Worm (Caenorhabditis elegans) whole organism, mixed stage, embryonic: ENCODE measurements around the gene mrps-17.
A peak's percentile ranks its signal among the peaks of the same experiment; 100 is the strongest.

Source experiments
- M03D4.4 ChIP-seq: sonication (generic microtip); optimal IDR thresholded peaks from 2 replicates; lab custom pipeline; 2017; ENCODE audit warnings: mild to moderate bottlenecking, missing genetic modification characterization, missing compliant biosample characterization
- bed-3 ChIP-seq: fragments of 200-800 bp; sonication (Bioruptor generic); optimal IDR thresholded peaks from 3 replicates; lab custom pipeline; 2018; ENCODE audit warnings: mild to moderate bottlenecking, missing genetic modification characterization, moderate library complexity, missing compliant biosample characterization
- blmp-1 ChIP-seq: fragments of 150-350 bp; optimal IDR thresholded peaks from 2 replicates; lab custom pipeline; 2014; ENCODE audit warnings: missing biosample characterization, missing genetic modification characterization
- ceh-39 ChIP-seq: fragments of 150-350 bp; optimal IDR thresholded peaks from 2 replicates; lab custom pipeline; 2014; ENCODE audit warnings: missing biosample characterization, missing genetic modification characterization
- ceh-43 ChIP-seq: fragments of 200-800 bp; sonication (Bioruptor generic); optimal IDR thresholded peaks from 2 replicates; lab custom pipeline; 2018; ENCODE audit warnings: mild to moderate bottlenecking, missing genetic modification characterization, moderate library complexity, missing compliant biosample characterization
- ceh-83 ChIP-seq: fragments of 200-800 bp; sonication (Bioruptor generic); optimal IDR thresholded peaks from 2 replicates; lab custom pipeline; 2018; ENCODE audit warnings: mild to moderate bottlenecking, missing genetic modification characterization, missing compliant biosample characterization
- ces-1 ChIP-seq: fragments of 150-350 bp; optimal IDR thresholded peaks from 2 replicates; lab custom pipeline; 2014; ENCODE audit warnings: missing biosample characterization, missing genetic modification reagents, missing genetic modification characterization
- cnd-1 ChIP-seq: fragments of 200-800 bp; sonication (Bioruptor generic); optimal IDR thresholded peaks from 2 replicates; lab custom pipeline; 2018; ENCODE audit warnings: mild to moderate bottlenecking, missing genetic modification characterization, missing compliant biosample characterization
- drap-1 ChIP-seq: fragments of 200-800 bp; sonication (Bioruptor generic); optimal IDR thresholded peaks from 3 replicates; lab custom pipeline; 2018; ENCODE audit warnings: mild to moderate bottlenecking, missing genetic modification characterization, missing compliant biosample characterization
- elt-1 ChIP-seq: sonication (generic microtip); optimal IDR thresholded peaks from 2 replicates; lab custom pipeline; 2017; ENCODE audit warnings: missing genetic modification characterization, mild to moderate bottlenecking, missing compliant biosample characterization, antibody characterized with exemption, moderate library complexity, borderline replicate concordance; ENCODE audit not compliant: insufficient read depth
- elt-3 ChIP-seq: fragments of 150-350 bp; optimal IDR thresholded peaks from 2 replicates; lab custom pipeline; 2014; ENCODE audit warnings: missing biosample characterization, missing genetic modification characterization
- flh-1 ChIP-seq: fragments of 200-800 bp; sonication (Bioruptor generic); optimal IDR thresholded peaks from 2 replicates; lab custom pipeline; 2018; ENCODE audit warnings: mild to moderate bottlenecking, missing genetic modification characterization, moderate library complexity, missing compliant biosample characterization
- ham-2 ChIP-seq: fragments of 200-800 bp; sonication (Bioruptor generic); optimal IDR thresholded peaks from 2 replicates; lab custom pipeline; 2018; ENCODE audit warnings: mild to moderate bottlenecking, missing genetic modification characterization, missing compliant biosample characterization
- hlh-1 ChIP-seq: fragments of 150-350 bp; optimal IDR thresholded peaks from 2 replicates; lab custom pipeline; 2014; ENCODE audit warnings: missing biosample characterization, missing genetic modification reagents, missing genetic modification characterization
- lin-13 ChIP-seq: fragments of 150-350 bp; optimal IDR thresholded peaks from 2 replicates; lab custom pipeline; 2014; ENCODE audit warnings: missing biosample characterization, missing genetic modification characterization
- lin-32 ChIP-seq: fragments of 200-800 bp; sonication (Bioruptor generic); optimal IDR thresholded peaks from 2 replicates; lab custom pipeline; 2018; ENCODE audit warnings: mild to moderate bottlenecking, missing genetic modification characterization, missing compliant biosample characterization
- lsy-2 ChIP-seq: fragments of 150-350 bp; optimal IDR thresholded peaks from 2 replicates; lab custom pipeline; 2014; ENCODE audit warnings: missing biosample characterization, missing genetic modification characterization
- mab-5 ChIP-seq: fragments of 150-350 bp; optimal IDR thresholded peaks from 2 replicates; lab custom pipeline; 2014; ENCODE audit warnings: missing biosample characterization, missing genetic modification characterization
- mep-1 ChIP-seq: fragments of 150-350 bp; optimal IDR thresholded peaks from 2 replicates; lab custom pipeline; 2017; ENCODE audit warnings: missing biosample characterization, missing genetic modification reagents, missing genetic modification characterization, inconsistent platforms
- mls-2 ChIP-seq: sonication (generic microtip); optimal IDR thresholded peaks from 2 replicates; lab custom pipeline; 2016; ENCODE audit warnings: mild to moderate bottlenecking, missing genetic modification characterization, moderate library complexity, missing compliant biosample characterization
- nhr-12 ChIP-seq: fragments of 150-350 bp; optimal IDR thresholded peaks from 2 replicates; lab custom pipeline; 2014; ENCODE audit warnings: missing biosample characterization, missing genetic modification characterization
- nhr-2 ChIP-seq: fragments of 150-350 bp; optimal IDR thresholded peaks from 2 replicates; lab custom pipeline; 2014; ENCODE audit warnings: missing biosample characterization, missing genetic modification characterization
- nhr-237 ChIP-seq: fragments of 150-350 bp; optimal IDR thresholded peaks from 2 replicates; lab custom pipeline; 2014; ENCODE audit warnings: missing biosample characterization, missing genetic modification characterization
- nhr-28 ChIP-seq: fragments of 150-350 bp; optimal IDR thresholded peaks from 2 replicates; lab custom pipeline; 2014; ENCODE audit warnings: missing biosample characterization, missing genetic modification characterization
- nhr-76 ChIP-seq: sonication (generic microtip); optimal IDR thresholded peaks from 2 replicates; lab custom pipeline; 2017; ENCODE audit warnings: missing biosample characterization, missing genetic modification characterization
- pha-4 ChIP-seq: fragments of 150-350 bp; optimal IDR thresholded peaks from 2 replicates; lab custom pipeline; 2018; ENCODE audit warnings: missing biosample characterization, missing genetic modification reagents, missing genetic modification characterization
- sem-2 ChIP-seq: fragments of 200-800 bp; sonication (Bioruptor generic); optimal IDR thresholded peaks from 2 replicates; lab custom pipeline; 2018; ENCODE audit warnings: mild to moderate bottlenecking, missing genetic modification characterization, missing compliant biosample characterization
- snpc-4 ChIP-seq: fragments of 150-350 bp; optimal IDR thresholded peaks from 2 replicates; lab custom pipeline; 2014; ENCODE audit warnings: missing biosample characterization, missing genetic modification characterization
- sptf-1 ChIP-seq: sonication (generic microtip); optimal IDR thresholded peaks from 2 replicates; lab custom pipeline; 2017; ENCODE audit warnings: mild to moderate bottlenecking, missing genetic modification characterization, moderate library complexity, missing compliant biosample characterization
- tbx-8 ChIP-seq: fragments of 200-800 bp; sonication (Bioruptor generic); optimal IDR thresholded peaks from 2 replicates; lab custom pipeline; 2018; ENCODE audit warnings: mild to moderate bottlenecking, missing genetic modification characterization, moderate library complexity, missing compliant biosample characterization
- unc-120 ChIP-seq: sonication (generic microtip); optimal IDR thresholded peaks from 2 replicates; lab custom pipeline; 2017; ENCODE audit warnings: missing genetic modification characterization, missing compliant biosample characterization; ENCODE audit not compliant: poor library complexity, severe bottlenecking
- unc-39 ChIP-seq: fragments of 150-350 bp; optimal IDR thresholded peaks from 2 replicates; lab custom pipeline; 2014; ENCODE audit warnings: missing biosample characterization, missing genetic modification characterization
- unc-62 ChIP-seq: fragments of 150-350 bp; optimal IDR thresholded peaks from 2 replicates; lab custom pipeline; 2014; ENCODE audit warnings: missing biosample characterization, missing genetic modification reagents, missing genetic modification characterization
- zip-8 ChIP-seq: fragments of 150-350 bp; optimal IDR thresholded peaks from 2 replicates; lab custom pipeline; 2014; ENCODE audit warnings: missing biosample characterization, missing genetic modification characterization
- ztf-11 ChIP-seq: fragments of 150-350 bp; optimal IDR thresholded peaks from 2 replicates; lab custom pipeline; 2014; ENCODE audit warnings: missing biosample characterization, missing genetic modification characterization

mrps-17 gene

ce11 chrIII:6459820-6460219, 28.2 kb upstream of the mrps-17 start, which contains the start of gene algn-1:
Gene algn-1, plus strand, starts transcription at chrIII:6460120.
- no peak for TF ChIP-seq pha-4 (tag; lab: Kevin White, UChicago)

ce11 chrIII:6454183-6454582, 22.6 kb upstream of the mrps-17 start, which contains the start of gene jhdm-1:
Gene jhdm-1, plus strand, starts transcription at chrIII:6454483.
- TF ChIP-seq ham-2 (GFP tag; lab: Kevin White, UChicago): no peak
- TF ChIP-seq cnd-1 (tag; lab: Kevin White, UChicago): no peak
- no peak for TF ChIP-seq mab-5
- TF ChIP-seq hlh-1: no peak
- no peak for TF ChIP-seq snpc-4 (tag; lab: Kevin White, UChicago)
- TF ChIP-seq ztf-11 (tag; lab: Kevin White, UChicago): no peak
- no peak for TF ChIP-seq sem-2

ce11 chrIII:6453665-6454064, 22.1 kb upstream of the mrps-17 start:
- TF ChIP-seq nhr-12 (tag; lab: Kevin White, UChicago): no peak
- TF ChIP-seq bed-3 (GFP tag; lab: Kevin White, UChicago): peak; percentile 5
- peak; percentile 72 for TF ChIP-seq cnd-1 (tag; lab: Kevin White, UChicago)
- peak; percentile 51 for TF ChIP-seq ceh-83 (GFP tag; lab: Kevin White, UChicago)
- TF ChIP-seq mab-5: no peak
- TF ChIP-seq elt-1 (tag; lab: Kevin White, UChicago): peak; percentile 35
- peak; percentile 85 for TF ChIP-seq nhr-237 (tag; lab: Kevin White, UChicago)
- TF ChIP-seq lsy-2 (tag; lab: Kevin White, UChicago): peak; percentile 82
- peak; percentile 37 for TF ChIP-seq hlh-1
- TF ChIP-seq zip-8 (tag; lab: Kevin White, UChicago): no peak
- peak; percentile 81 for TF ChIP-seq mls-2
- TF ChIP-seq ztf-11 (tag; lab: Kevin White, UChicago): peak; percentile 41
- TF ChIP-seq blmp-1 (tag; lab: Kevin White, UChicago): peak; percentile 51
- no peak for TF ChIP-seq unc-39 (tag; lab: Kevin White, UChicago)
- peak; percentile 67 for TF ChIP-seq unc-120 (tag; lab: Kevin White, UChicago)
- TF ChIP-seq nhr-28 (tag; lab: Kevin White, UChicago): no peak
- TF ChIP-seq ceh-39: no peak
- peak; percentile 83 for TF ChIP-seq lin-13
- peak; percentile 75 for TF ChIP-seq pha-4 (tag; lab: Kevin White, UChicago)
- peak; percentile 25 for TF ChIP-seq ces-1 (GFP tag; lab: Kevin White, UChicago)
- TF ChIP-seq ham-2 (GFP tag; lab: Kevin White, UChicago): peak; percentile 75
- no peak for TF ChIP-seq tbx-8 (GFP tag; lab: Kevin White, UChicago)
- TF ChIP-seq lin-32 (GFP tag; lab: Kevin White, UChicago): no peak
- peak; percentile 86 for TF ChIP-seq sptf-1 (tag; lab: Kevin White, UChicago)
- peak; percentile 63 for TF ChIP-seq drap-1 (GFP tag; lab: Kevin White, UChicago)
- peak; percentile 11 for TF ChIP-seq sem-2
- TF ChIP-seq nhr-76: no peak
- TF ChIP-seq M03D4.4: peak; percentile 78
- TF ChIP-seq elt-3 (tag; lab: Kevin White, UChicago): no peak
- TF ChIP-seq nhr-2 (tag; lab: Kevin White, UChicago): no peak
- peak; percentile 6 for TF ChIP-seq flh-1
- TF ChIP-seq ceh-43 (GFP tag; lab: Kevin White, UChicago): peak; percentile 7
- no peak for TF ChIP-seq snpc-4 (tag; lab: Kevin White, UChicago)
- no peak for TF ChIP-seq unc-62 (GFP tag; lab: Kevin White, UChicago)
- peak; percentile 89 for TF ChIP-seq mep-1 (tag; lab: Kevin White, UChicago)

- TF ChIP-seq lin-13 (peak; percentile 17), lin-32 (GFP tag; lab: Kevin White, UChicago) (no peak), ceh-83 (GFP tag; lab: Kevin White, UChicago) (no peak), nhr-28 (tag; lab: Kevin White, UChicago) (no peak), ceh-39 (peak; percentile 47), mep-1 (tag; lab: Kevin White, UChicago) (peak; percentile 65), mab-5 (no peak), ceh-43 (GFP tag; lab: Kevin White, UChicago) (no peak), hlh-1 (peak; percentile 63), lsy-2 (tag; lab: Kevin White, UChicago) (peak; percentile 24)
These were observed 21.1 kb upstream of the mrps-17 start for ce11 chrIII:6452683-6453082.
